Fruit fly (Drosophila melanogaster) whole organism, adult: ENCODE data around the gene CG1622.
A peak's percentile ranks its signal among the peaks of the same experiment; 100 is the strongest.

Experiments used
- CG11617 ChIP-seq: fragments of 200-800 bp; sonication (Bioruptor generic); optimal IDR thresholded peaks from 2 replicates; lab custom pipeline; 2017; ENCODE audit warnings: mild to moderate bottlenecking, missing biosample characterization, missing genetic modification reagents, missing genetic modification characterization
- CG12768 ChIP-seq: fragments of 200-800 bp; sonication (Bioruptor generic); optimal IDR thresholded peaks from 2 replicates; lab custom pipeline; 2017; ENCODE audit warnings: missing biosample characterization, missing genetic modification characterization, mild to moderate bottlenecking, moderate library complexity, missing genetic modification reagents
- CG14711 ChIP-seq: fragments of 200-800 bp; sonication (Bioruptor generic); optimal IDR thresholded peaks from 2 replicates; lab custom pipeline; 2018; ENCODE audit warnings: missing biosample characterization, mild to moderate bottlenecking, missing genetic modification characterization, moderate library complexity
- CG1620 ChIP-seq: fragments of 200-800 bp; sonication (Bioruptor generic); optimal IDR thresholded peaks from 2 replicates; lab custom pipeline; 2016; ENCODE audit warnings: missing biosample characterization, missing genetic modification characterization
- CG33017 ChIP-seq: fragments of 200-800 bp; sonication (Bioruptor generic); optimal IDR thresholded peaks from 2 replicates; lab custom pipeline; 2018; ENCODE audit warnings: missing biosample characterization, mild to moderate bottlenecking, missing genetic modification characterization, moderate library complexity
- CG5204 ChIP-seq: fragments of 200-800 bp; sonication (Bioruptor generic); optimal IDR thresholded peaks from 2 replicates; lab custom pipeline; 2016; ENCODE audit warnings: missing biosample characterization, missing genetic modification characterization
- CG7045 ChIP-seq: fragments of 200-800 bp; sonication (Bioruptor generic); optimal IDR thresholded peaks from 2 replicates; lab custom pipeline; 2017; ENCODE audit warnings: missing biosample characterization, mild to moderate bottlenecking, missing genetic modification characterization
- CG7101 ChIP-seq: fragments of 200-800 bp; sonication (Bioruptor generic); optimal IDR thresholded peaks from 2 replicates; lab custom pipeline; 2018; ENCODE audit warnings: missing biosample characterization, mild to moderate bottlenecking, missing genetic modification characterization, moderate library complexity
- Clk ChIP-seq: fragments of 200-800 bp; sonication (Bioruptor generic); optimal IDR thresholded peaks from 2 replicates; lab custom pipeline; 2017; ENCODE audit warnings: missing biosample characterization, missing genetic modification characterization
- Crg-1 ChIP-seq: fragments of 200-800 bp; sonication (Bioruptor generic); optimal IDR thresholded peaks from 2 replicates; lab custom pipeline; 2016; ENCODE audit warnings: missing biosample characterization, missing genetic modification characterization
- Hr96 ChIP-seq: fragments of 200-800 bp; sonication (Bioruptor generic); optimal IDR thresholded peaks from 2 replicates; lab custom pipeline; 2016; ENCODE audit warnings: missing biosample characterization, missing genetic modification characterization
- Mnt ChIP-seq: fragments of 200-800 bp; sonication (Bioruptor generic); optimal IDR thresholded peaks from 2 replicates; lab custom pipeline; 2016; ENCODE audit warnings: missing biosample characterization, mild to moderate bottlenecking, missing genetic modification characterization
- bab1 ChIP-seq: fragments of 200-800 bp; sonication (Bioruptor generic); optimal IDR thresholded peaks from 3 replicates; lab custom pipeline; 2019; ENCODE audit warnings: missing biosample characterization, mild to moderate bottlenecking, missing genetic modification characterization, moderate library complexity
- cic ChIP-seq: fragments of 200-800 bp; sonication (Bioruptor generic); optimal IDR thresholded peaks from 2 replicates; lab custom pipeline; 2017; ENCODE audit warnings: missing biosample characterization, mild to moderate bottlenecking, missing genetic modification characterization, moderate library complexity
- cnc ChIP-seq, 2 experiments: fragments of >200 bp; optimal IDR thresholded peaks; 2 replicates each; lab custom pipeline; 2017
- kay ChIP-seq: fragments of 200-800 bp; sonication (Bioruptor generic); peaks from one replicate; lab custom pipeline; 2016; ENCODE audit warnings: missing biosample characterization, missing genetic modification characterization, borderline replicate concordance
- ovo ChIP-seq: fragments of 200-800 bp; sonication (Bioruptor generic); optimal IDR thresholded peaks from 2 replicates; lab custom pipeline; 2016; ENCODE audit warnings: missing biosample characterization, missing genetic modification characterization
- pad ChIP-seq: fragments of 200-800 bp; sonication (Bioruptor generic); optimal IDR thresholded peaks from 3 replicates; lab custom pipeline; 2017; ENCODE audit warnings: missing biosample characterization, missing genetic modification characterization, mild to moderate bottlenecking, moderate library complexity, missing genetic modification reagents
- tj ChIP-seq: fragments of 200-800 bp; sonication (Bioruptor generic); optimal IDR thresholded peaks from 3 replicates; lab custom pipeline; 2017; ENCODE audit warnings: missing biosample characterization, mild to moderate bottlenecking, missing genetic modification characterization, moderate library complexity
- toe ChIP-seq: fragments of 200-800 bp; sonication (Bioruptor generic); optimal IDR thresholded peaks from 2 replicates; lab custom pipeline; 2016; ENCODE audit warnings: missing biosample characterization, missing genetic modification characterization

The CG1622 gene

DNA sequence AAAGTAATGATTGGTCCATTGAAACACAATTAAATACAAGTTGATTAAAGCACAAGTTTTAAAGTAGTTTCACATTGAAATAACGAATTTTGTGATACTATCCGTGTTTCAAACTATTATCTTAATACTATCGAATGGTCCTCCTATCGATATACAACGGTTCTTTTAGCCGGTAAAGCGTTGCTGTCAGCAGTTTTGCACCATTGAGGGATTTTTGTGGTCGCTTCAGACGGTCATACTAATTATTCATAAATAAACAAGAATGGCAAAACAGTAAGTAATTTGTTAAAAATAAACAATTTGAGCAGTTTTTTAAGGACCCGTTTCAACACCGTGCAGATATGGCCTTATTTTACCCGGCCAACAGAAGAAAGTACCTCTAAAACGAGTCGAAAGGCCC, 41.2 kb downstream of the CG1622 start, which contains the start of gene CG15747:
Gene CG15747 (plus strand): TSS at position 206 of the 400 bp plus-strand sequence.
- TF ChIP-seq CG12768 (GFP tag; lab: Kevin White, UChicago) (no peak), bab1 (peak; percentile 5), tj (peak; percentile 92)

DNA sequence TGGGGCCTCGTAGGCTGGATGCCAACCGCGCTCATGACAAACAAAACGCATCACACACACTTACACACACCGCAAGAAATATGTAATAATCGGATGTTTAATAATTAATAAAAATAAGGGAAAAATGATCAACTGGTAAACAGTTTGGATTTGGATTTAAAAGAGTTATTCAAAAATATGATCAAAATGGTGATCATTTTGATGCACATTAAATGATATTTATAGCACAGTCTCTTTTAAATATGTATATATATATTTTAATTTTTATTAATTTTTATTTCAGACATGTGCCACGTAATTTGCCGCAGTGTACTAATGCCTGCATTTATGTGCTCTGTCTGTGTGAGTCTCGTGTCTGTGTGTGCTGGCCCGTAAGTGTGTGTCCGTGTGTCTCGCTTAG, 48.4 kb downstream of the CG1622 start:
- TF ChIP-seq ovo (GFP tag; lab: Kevin White, UChicago) = no peak
- TF ChIP-seq CG33017 (tag; lab: Kevin White, UChicago) = peak; percentile 38
- no peak for TF ChIP-seq Hr96 (GFP tag; lab: Kevin White, UChicago)
- TF ChIP-seq CG1620 (GFP tag; lab: Kevin White, UChicago) = no peak
- TF ChIP-seq Mnt (GFP tag; lab: Kevin White, UChicago) = no peak
- peak; percentile 17 for TF ChIP-seq CG11617 (GFP tag; lab: Kevin White, UChicago)
- TF ChIP-seq Crg-1 (GFP tag; lab: Kevin White, UChicago) = no peak
- TF ChIP-seq cnc (optimal IDR thresholded peaks at IDR 0.05; lab: Kevin White, UChicago) = no peak
- TF ChIP-seq pad = peak; percentile 6
- TF ChIP-seq tj = peak; percentile 4
- peak; percentile 47 for TF ChIP-seq CG7045 (GFP tag; lab: Kevin White, UChicago)
- TF ChIP-seq CG12768 (GFP tag; lab: Kevin White, UChicago) = peak; percentile 44
- no peak for TF ChIP-seq Clk (GFP tag; lab: Kevin White, UChicago)
- no peak for TF ChIP-seq cic (GFP tag; lab: Kevin White, UChicago)
- TF ChIP-seq toe = no peak
- TF ChIP-seq CG5204 (GFP tag; lab: Kevin White, UChicago) = no peak
- TF ChIP-seq kay (GFP tag; lab: Kevin White, UChicago) = no peak
- TF ChIP-seq CG14711 (tag; lab: Kevin White, UChicago) = peak; percentile 20
- peak; percentile 25 for TF ChIP-seq CG7101 (tag; lab: Kevin White, UChicago)
- TF ChIP-seq bab1 = no peak

DNA sequence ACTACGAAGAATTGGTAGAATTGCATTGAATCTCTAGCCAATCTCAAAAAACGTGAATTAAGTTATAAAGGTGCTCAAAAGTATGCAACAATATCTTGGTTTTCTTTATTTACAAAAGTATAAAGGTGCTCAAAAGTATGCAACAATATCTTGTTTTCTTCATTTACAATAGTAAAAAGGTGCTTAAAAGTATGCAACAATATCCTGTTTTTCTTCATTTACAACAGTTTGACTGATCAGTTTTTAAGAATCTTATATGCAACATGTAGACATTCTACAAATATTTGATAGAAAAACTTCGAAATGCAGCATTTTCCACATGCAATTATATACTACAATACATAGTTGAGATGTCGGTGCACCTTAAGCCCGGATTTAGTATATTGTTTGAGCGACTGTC, 50.1 kb downstream of the CG1622 start:
- TF ChIP-seq bab1 = no peak
- TF ChIP-seq cic (GFP tag; lab: Kevin White, UChicago) = no peak
- no peak for TF ChIP-seq CG12768 (GFP tag; lab: Kevin White, UChicago)
- TF ChIP-seq cnc (optimal IDR thresholded peaks at IDR 0.05; lab: Kevin White, UChicago) = no peak
- no peak for TF ChIP-seq CG7045 (GFP tag; lab: Kevin White, UChicago)
- no peak for TF ChIP-seq CG33017 (tag; lab: Kevin White, UChicago)
- no peak for TF ChIP-seq CG7101 (tag; lab: Kevin White, UChicago)
- TF ChIP-seq Clk (GFP tag; lab: Kevin White, UChicago) = no peak
